Fruit fly (Drosophila melanogaster) whole organism, embryonic: Measurements from ENCODE around the gene stwl.

Experiments
- Atf6 ChIP-seq: fragments of 200-800 bp; sonication (Bioruptor generic); IDR thresholded peaks from 2 replicates; pipeline ENCODE4 v1.3.6; 2022; ENCODE audit warnings: missing biosample characterization, missing genetic modification characterization
- Bgb ChIP-seq: fragments of 200-800 bp; sonication (Bioruptor generic); IDR thresholded peaks from 2 replicates; pipeline ENCODE4 v1.3.6; 2022; ENCODE audit warnings: missing biosample characterization, missing genetic modification characterization; ENCODE audit not compliant: partially characterized antibody
- CG10959 ChIP-seq: fragments of 200-800 bp; sonication (Bioruptor generic); IDR thresholded peaks from 2 replicates; pipeline ENCODE4 v1.3.6; 2022; ENCODE audit warnings: missing biosample characterization, missing genetic modification characterization
- CG14965 ChIP-seq: fragments of 200-800 bp; sonication (Bioruptor generic); optimal IDR thresholded peaks from 2 replicates; lab custom pipeline; 2016; ENCODE audit warnings: missing biosample characterization, missing genetic modification characterization, borderline replicate concordance
- CG15696 ChIP-seq: fragments of 200-800 bp; sonication (Bioruptor generic); optimal IDR thresholded peaks from 2 replicates; lab custom pipeline; 2019; ENCODE audit warnings: missing biosample characterization, mild to moderate bottlenecking, missing genetic modification characterization, moderate library complexity
- CG16815 ChIP-seq: fragments of 200-800 bp; sonication (Bioruptor generic); optimal IDR thresholded peaks from 3 replicates; lab custom pipeline; 2017; ENCODE audit warnings: missing biosample characterization, mild to moderate bottlenecking, missing genetic modification characterization
- CG17359 ChIP-seq: fragments of 200-800 bp; sonication (Bioruptor generic); optimal IDR thresholded peaks from 3 replicates; lab custom pipeline; 2018; ENCODE audit warnings: missing biosample characterization, mild to moderate bottlenecking, missing genetic modification characterization, moderate library complexity
- CG17912 ChIP-seq: fragments of 200-800 bp; sonication (Bioruptor generic); optimal IDR thresholded peaks from 2 replicates; lab custom pipeline; 2018; ENCODE audit warnings: missing biosample characterization, mild to moderate bottlenecking, missing genetic modification characterization
- CG18011 ChIP-seq: fragments of 200-800 bp; sonication (Bioruptor generic); optimal IDR thresholded peaks from 2 replicates; lab custom pipeline; 2017; ENCODE audit warnings: missing biosample characterization, missing genetic modification characterization, mild to moderate bottlenecking, moderate library complexity, missing genotype
- CG18262 ChIP-seq: fragments of 200-800 bp; optimal IDR thresholded peaks from 3 replicates; lab custom pipeline; 2019; ENCODE audit warnings: missing biosample characterization, mild to moderate bottlenecking, missing genetic modification characterization, moderate library complexity
- CG18599 ChIP-seq: fragments of 200-800 bp; sonication (Bioruptor generic); optimal IDR thresholded peaks from 3 replicates; lab custom pipeline; 2017; ENCODE audit warnings: missing biosample characterization, missing genetic modification characterization, mild to moderate bottlenecking, moderate library complexity, missing genetic modification reagents
- CG18619 ChIP-seq: fragments of 200-800 bp; sonication (Bioruptor generic); optimal IDR thresholded peaks from 3 replicates; lab custom pipeline; 2017; ENCODE audit warnings: missing biosample characterization, mild to moderate bottlenecking, missing genetic modification characterization
- CG2120 ChIP-seq: fragments of 200-800 bp; sonication (Bioruptor generic); optimal IDR thresholded peaks from 3 replicates; lab custom pipeline; 2016; ENCODE audit warnings: missing biosample characterization, missing genetic modification characterization
- CG30020 ChIP-seq: fragments of 200-800 bp; optimal IDR thresholded peaks from 2 replicates; lab custom pipeline; 2019; ENCODE audit warnings: missing biosample characterization, mild to moderate bottlenecking, missing genetic modification characterization, moderate library complexity
- CG32532 ChIP-seq: fragments of 200-800 bp; sonication (Bioruptor generic); IDR thresholded peaks from 2 replicates; pipeline ENCODE4 v1.3.6; 2022; ENCODE audit warnings: missing biosample characterization, missing genetic modification characterization
- CG3838 ChIP-seq: fragments of 200-800 bp; sonication (Bioruptor generic); optimal IDR thresholded peaks from 3 replicates; lab custom pipeline; 2016; ENCODE audit warnings: missing biosample characterization, missing genetic modification characterization
- CG4854 ChIP-seq: fragments of 200-800 bp; sonication (Bioruptor generic); optimal IDR thresholded peaks from 2 replicates; lab custom pipeline; 2016; ENCODE audit warnings: missing biosample characterization, missing genetic modification characterization, inconsistent platforms
- CG5953 ChIP-seq: fragments of 200-800 bp; sonication (Bioruptor generic); IDR thresholded peaks from 2 replicates; pipeline ENCODE4 v1.3.6; 2022; ENCODE audit warnings: missing biosample characterization, missing genetic modification characterization
- CG7372 ChIP-seq: fragments of 200-800 bp; sonication (Bioruptor generic); IDR thresholded peaks from 2 replicates; pipeline ENCODE4 v1.3.6; 2022; ENCODE audit warnings: missing biosample characterization, missing genetic modification characterization
- CG7928 ChIP-seq: fragments of 200-800 bp; sonication (Bioruptor generic); optimal IDR thresholded peaks from 2 replicates; lab custom pipeline; 2017; ENCODE audit warnings: missing biosample characterization, mild to moderate bottlenecking, missing genetic modification characterization
- CG7987 ChIP-seq: fragments of 200-800 bp; sonication (Bioruptor generic); optimal IDR thresholded peaks from 2 replicates; lab custom pipeline; 2018; ENCODE audit warnings: missing biosample characterization, mild to moderate bottlenecking, missing genetic modification characterization, moderate library complexity
- CG8281 ChIP-seq: fragments of 200-800 bp; sonication (Bioruptor generic); optimal IDR thresholded peaks from 2 replicates; lab custom pipeline; 2018; ENCODE audit warnings: missing biosample characterization, mild to moderate bottlenecking, missing genetic modification characterization, moderate library complexity
- CG8290 ChIP-seq, 3 experiments: fragments of 200-800 bp; sonication (Bioruptor generic); optimal IDR thresholded peaks; 2 replicates each; lab custom pipeline; 2016 to 2019; ENCODE audit warnings: missing biosample characterization in 3 of 3, missing genetic modification characterization in 3 of 3, mild to moderate bottlenecking in 2 of 3, moderate library complexity in 1 of 3
- CG8388 ChIP-seq: fragments of 200-800 bp; sonication (Bioruptor generic); optimal IDR thresholded peaks from 2 replicates; lab custom pipeline; 2019; ENCODE audit warnings: missing biosample characterization, mild to moderate bottlenecking, missing genetic modification characterization, moderate library complexity
- CkIIα-i1 ChIP-seq: fragments of 200-800 bp; sonication (Bioruptor generic); IDR thresholded peaks from 2 replicates; pipeline ENCODE4 v1.3.6; 2022; ENCODE audit warnings: missing biosample characterization, missing genetic modification characterization
- H15 ChIP-seq: fragments of 200-800 bp; sonication (Bioruptor generic); IDR thresholded peaks from 3 replicates; pipeline ENCODE4 v1.3.6; 2022; ENCODE audit warnings: missing biosample characterization, missing genetic modification characterization
- HLH3B ChIP-seq: fragments of 200-800 bp; sonication (Bioruptor generic); IDR thresholded peaks from 2 replicates; pipeline ENCODE4 v1.3.6; 2022; ENCODE audit warnings: missing biosample characterization, missing genetic modification characterization
- Pdp1 ChIP-seq, 2 experiments: fragments of 200-800 bp; sonication (Bioruptor generic); optimal IDR thresholded peaks; 3 replicates each; lab custom pipeline; 2016; ENCODE audit warnings: missing biosample characterization in 2 of 2, missing genetic modification characterization in 2 of 2, mild to moderate bottlenecking in 1 of 2, moderate library complexity in 1 of 2
- Usf ChIP-seq: fragments of 200-800 bp; sonication (Bioruptor generic); optimal IDR thresholded peaks from 2 replicates; lab custom pipeline; 2017; ENCODE audit warnings: missing genotype, missing biosample characterization, missing genetic modification characterization
- ara ChIP-seq: fragments of 200-800 bp; sonication (Bioruptor generic); IDR thresholded peaks from 2 replicates; pipeline ENCODE4 v1.3.6; 2022; ENCODE audit warnings: missing biosample characterization, missing genetic modification characterization
- ase ChIP-seq: fragments of 200-800 bp; sonication (Bioruptor generic); IDR thresholded peaks from 3 replicates; pipeline ENCODE4 v1.3.6; 2022; ENCODE audit warnings: missing biosample characterization, missing genetic modification characterization
- esg ChIP-seq: fragments of 200-800 bp; sonication (Bioruptor generic); conservative IDR thresholded peaks from 2 replicates; pipeline ENCODE4 v1.3.6; 2022; ENCODE audit warnings: missing biosample characterization, missing genetic modification characterization
- ewg ChIP-seq: fragments of 200-800 bp; sonication (Bioruptor generic); optimal IDR thresholded peaks from 3 replicates; lab custom pipeline; 2017; ENCODE audit warnings: mild to moderate bottlenecking, missing biosample characterization, missing genetic modification reagents, missing genetic modification characterization
- fru ChIP-seq: fragments of >200 bp; optimal IDR thresholded peaks from 2 replicates; lab custom pipeline; 2017
- gce ChIP-seq: fragments of 200-800 bp; sonication (Bioruptor generic); IDR thresholded peaks from 3 replicates; pipeline ENCODE4 v1.3.6; 2022; ENCODE audit warnings: missing biosample characterization, missing genetic modification characterization
- hkb ChIP-seq, 2 experiments: fragments of 200-800 bp in 1 of 2; fragments of >200 bp in 1 of 2; sonication (Bioruptor generic) in 1 of 2; IDR thresholded peaks in 1 of 2; optimal IDR thresholded peaks in 1 of 2; 2 replicates each; pipeline versions ENCODE4 v1.3.6 to Lab custom; 2017 to 2022; ENCODE audit warnings: missing biosample characterization in 1 of 2, missing genetic modification characterization in 1 of 2
- kni ChIP-seq: fragments of 200-800 bp; sonication (Bioruptor generic); optimal IDR thresholded peaks from 3 replicates; lab custom pipeline; 2017; ENCODE audit warnings: mild to moderate bottlenecking, missing biosample characterization, missing genetic modification reagents, missing genetic modification characterization
- mld ChIP-seq: fragments of 200-800 bp; sonication (Bioruptor generic); IDR thresholded peaks from 3 replicates; pipeline ENCODE4 v1.3.6; 2022; ENCODE audit warnings: missing biosample characterization, missing genetic modification characterization; ENCODE audit not compliant: partially characterized antibody
- pita ChIP-seq: fragments of 200-800 bp; sonication (Bioruptor generic); optimal IDR thresholded peaks from 2 replicates; lab custom pipeline; 2017; ENCODE audit warnings: missing biosample characterization, mild to moderate bottlenecking, missing genetic modification characterization
- psq ChIP-seq: fragments of 200-800 bp; sonication (Bioruptor generic); optimal IDR thresholded peaks from 2 replicates; lab custom pipeline; 2017; ENCODE audit warnings: missing biosample characterization, missing genetic modification characterization
- slou ChIP-seq: fragments of 200-800 bp; sonication (Bioruptor generic); optimal IDR thresholded peaks from 3 replicates; lab custom pipeline; 2016; ENCODE audit warnings: missing biosample characterization, missing genetic modification characterization
- slp2 ChIP-seq: fragments of 200-800 bp; sonication (Bioruptor generic); optimal IDR thresholded peaks from 2 replicates; lab custom pipeline; 2016; ENCODE audit warnings: missing biosample characterization, missing genetic modification characterization
- sr ChIP-seq: fragments of 200-800 bp; sonication (Bioruptor generic); IDR thresholded peaks from 3 replicates; pipeline ENCODE4 v1.3.6; 2022; ENCODE audit warnings: missing biosample characterization, missing genetic modification characterization
- tap ChIP-seq: fragments of 200-800 bp; optimal IDR thresholded peaks from 3 replicates; lab custom pipeline; 2019; ENCODE audit warnings: missing biosample characterization, mild to moderate bottlenecking, missing genetic modification characterization, moderate library complexity
- tin ChIP-seq: fragments of 200-800 bp; sonication (Bioruptor generic); optimal IDR thresholded peaks from 3 replicates; lab custom pipeline; 2016; ENCODE audit warnings: missing biosample characterization, missing genetic modification characterization
- tna ChIP-seq: fragments of 200-800 bp; sonication (Bioruptor generic); IDR thresholded peaks from 2 replicates; pipeline ENCODE4 v1.3.6; 2022; ENCODE audit warnings: missing biosample characterization, missing genetic modification characterization; ENCODE audit not compliant: partially characterized antibody
- tx ChIP-seq: fragments of 200-800 bp; sonication (Bioruptor generic); optimal IDR thresholded peaks from 2 replicates; lab custom pipeline; 2016; ENCODE audit warnings: missing biosample characterization, missing genetic modification characterization
- wek ChIP-seq: fragments of 200-800 bp; sonication (Bioruptor generic); optimal IDR thresholded peaks from 3 replicates; lab custom pipeline; 2018; ENCODE audit warnings: missing biosample characterization, mild to moderate bottlenecking, missing genetic modification characterization, moderate library complexity
- zen ChIP-seq: fragments of 200-800 bp; sonication (Bioruptor generic); optimal IDR thresholded peaks from 3 replicates; lab custom pipeline; 2018; ENCODE audit warnings: missing biosample characterization, mild to moderate bottlenecking, missing genetic modification characterization, moderate library complexity
- zf30C ChIP-seq: fragments of 200-800 bp; sonication (Bioruptor generic); optimal IDR thresholded peaks from 3 replicates; lab custom pipeline; 2018; ENCODE audit warnings: missing biosample characterization, mild to moderate bottlenecking, missing genetic modification characterization

The stwl gene

dm6 chr3L:14410892-14411291 lies 1.2 kb upstream of the stwl start (continued):
- TF ChIP-seq CG7987 (GFP tag; lab: Kevin White, UChicago) (no peak), CG18599 (GFP tag; lab: Kevin White, UChicago) (no peak), zf30C (GFP tag; lab: Kevin White, UChicago) (no peak), sr (GFP tag; lab: Robert Waterston, UW) (no peak), kni (GFP tag; lab: Kevin White, UChicago) (no peak), psq (no peak), wek (GFP tag; lab: Kevin White, UChicago) (no peak), CG2120 (GFP tag; lab: Kevin White, UChicago) (no peak), hkb (optimal IDR thresholded peaks at IDR 0.05; lab: Kevin White, UChicago) (no peak), hkb (GFP tag; IDR thresholded peaks at IDR 0.05; lab: Robert Waterston, UW) (peak; percentile 47; the same call in 1 of the 2 replicates), CG15696 (tag; lab: Kevin White, UChicago) (peak; percentile 30), slp2 (no peak), ewg (GFP tag; lab: Kevin White, UChicago) (peak; percentile 19), tap (tag; lab: Kevin White, UChicago) (peak; percentile 44), H15 (GFP tag; lab: Robert Waterston, UW) (0 out of 3 replicates have a peak, but pooled peaks have one; percentile 23), CG18262 (tag; lab: Kevin White, UChicago) (peak; percentile 47), CG5953 (no peak), HLH3B (GFP tag; lab: Robert Waterston, UW) (0 out of 2 replicates have a peak, but pooled peaks have one; percentile 37), CG32532 (GFP tag; lab: Robert Waterston, UW) (peak; percentile 46; the same call in 1 of the 2 replicates), ara (GFP tag; lab: Robert Waterston, UW) (peak; percentile 64; the same call in 1 of the 2 replicates), CG10959 (GFP tag; lab: Robert Waterston, UW) (no peak), CG17359 (peak; percentile 46), CG8290 (GFP tag; optimal IDR thresholded peaks at IDR 0.05; lab: Kevin White, UChicago) (no peak), CG8290 (tag; optimal IDR thresholded peaks at IDR 0.05; lab: Kevin White, UChicago) (no peak), mld (no peak), CG7928 (no peak), Pdp1 (GFP tag; optimal IDR thresholded peaks at IDR 0.05; lab: Kevin White, UChicago) (no peak), CG18011 (no peak), CG16815 (GFP tag; lab: Kevin White, UChicago) (no peak), tx (GFP tag; lab: Kevin White, UChicago) (no peak), CG14965 (GFP tag; lab: Kevin White, UChicago) (no peak), CG8388 (GFP tag; lab: Kevin White, UChicago) (peak; percentile 54), slou (no peak), CG7372 (GFP tag; lab: Robert Waterston, UW) (no peak), tna (GFP tag; lab: Robert Waterston, UW) (no peak), Bgb (GFP tag; lab: Robert Waterston, UW) (no peak), fru (no peak), esg (GFP tag; lab: Robert Waterston, UW) (no peak), gce (GFP tag; lab: Robert Waterston, UW) (no peak), CG4854 (GFP tag; lab: Kevin White, UChicago) (no peak), tin (GFP tag; lab: Kevin White, UChicago) (no peak), Atf6 (GFP tag; lab: Robert Waterston, UW) (no peak), CkIIα-i1 (GFP tag; lab: Robert Waterston, UW) (no peak), CG18619 (GFP tag; lab: Kevin White, UChicago) (peak; percentile 20), zen (tag; lab: Kevin White, UChicago) (no peak), CG30020 (tag; lab: Kevin White, UChicago) (no peak), CG17912 (GFP tag; lab: Kevin White, UChicago) (no peak), CG8281 (tag; lab: Kevin White, UChicago) (peak; percentile 7), ase (GFP tag; lab: Robert Waterston, UW) (no peak), pita (GFP tag; lab: Kevin White, UChicago) (no peak), CG3838 (no peak), Usf (no peak)
